Fruit fly (Drosophila melanogaster) whole organism: ENCODE results near the gene spdi.

Source experiments
- pan ChIP-seq: fragments of >200 bp; optimal IDR thresholded peaks from 2 replicates; lab custom pipeline; 2017
- psq ChIP-seq: fragments of >200 bp; optimal IDR thresholded peaks from 2 replicates; lab custom pipeline; 2017
- usp ChIP-seq: fragments of >200 bp; optimal IDR thresholded peaks from 2 replicates; lab custom pipeline; 2017; ENCODE audit warnings: missing biosample characterization, missing genetic modification characterization, mixed read lengths

DNA sequence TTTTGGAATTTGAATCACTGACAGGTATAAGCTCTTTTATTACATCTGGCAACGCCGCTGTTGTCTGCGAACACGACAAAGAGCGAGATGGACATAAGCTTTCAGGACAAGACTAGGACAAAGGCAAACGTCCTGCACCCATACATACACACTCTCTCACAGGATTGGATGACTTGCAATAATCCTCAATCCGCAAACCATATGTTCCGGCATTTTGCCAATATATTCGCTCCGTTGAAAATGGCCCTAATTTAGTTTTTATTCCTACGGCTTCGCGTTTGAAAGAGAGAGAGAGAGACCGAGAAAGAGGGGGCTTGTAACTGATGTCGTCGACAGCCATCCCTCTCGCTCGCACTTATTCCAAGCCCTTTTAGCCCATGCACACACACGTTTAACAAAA lies 34.2 kb upstream of the spdi start:
- no peak for TF ChIP-seq usp (GFP tag; lab: Kevin White, UChicago)
- no peak for TF ChIP-seq psq
- TF ChIP-seq pan (lab: Kevin White, UChicago) = no peak
